Worm (Caenorhabditis elegans): ENCODE data around the gene phf-14.

- TF ChIP-seq F49E8.2 (tag; optimal IDR thresholded peaks at IDR 0.05; ENCODE audit: borderline replicate concordance) (peak; percentile 31), ZK546.5 (tag; optimal IDR thresholded peaks at IDR 0.05) (no peak), ama-1 (optimal IDR thresholded peaks at IDR 0.05) (no peak), snpc-4 (tag; optimal IDR thresholded peaks at IDR 0.05) (no peak), lin-13 (GFP tag; optimal IDR thresholded peaks at IDR 0.05) (no peak), vab-7 (GFP tag; IDR thresholded peaks at IDR 0.05) (no peak), skn-1 (tag; optimal IDR thresholded peaks at IDR 0.05) (no peak), nhr-102 (tag; optimal IDR thresholded peaks at IDR 0.05) (no peak), ceh-28 (tag; optimal IDR thresholded peaks at IDR 0.05) (no peak), cey-2 (tag; optimal IDR thresholded peaks at IDR 0.05; ENCODE audit: borderline replicate concordance, insufficient read depth) (no peak), nhr-237 (tag; optimal IDR thresholded peaks at IDR 0.05) (no peak), nhr-41 (GFP tag; IDR thresholded peaks at IDR 0.05) (no peak), fos-1 (tag; optimal IDR thresholded peaks at IDR 0.05) (no peak)
These were observed 11.7 kb upstream of the phf-14 start for ce11 chrV:17859519-17859918.

All from whole organism, L4 larva.